Worm (Caenorhabditis elegans): Measurements from ENCODE around the gene swip-10.

DNA sequence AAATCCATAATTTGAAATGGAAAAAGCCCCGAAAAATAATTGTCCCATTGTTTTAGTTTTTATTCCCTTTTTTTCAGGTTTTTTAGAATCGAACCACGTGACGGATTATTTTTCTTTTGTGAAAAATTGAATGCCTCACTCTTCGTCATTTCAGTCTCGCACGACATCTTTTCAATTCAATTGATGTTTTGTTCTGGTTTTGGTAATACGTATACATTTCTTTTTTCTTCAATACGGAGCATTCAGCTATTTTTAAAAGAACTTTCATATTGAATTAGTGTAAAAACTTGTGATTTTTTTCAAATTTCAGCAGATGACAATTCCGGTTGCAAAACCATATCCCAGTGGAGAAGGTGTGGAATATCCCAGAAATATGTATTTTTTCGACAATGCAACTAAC lies 53.3 kb downstream of the swip-10 start, which contains the start of gene F49H12.7:
- TF ChIP-seq aly-1 (tag; optimal IDR thresholded peaks at IDR 0.05) (no peak), ama-1 (optimal IDR thresholded peaks at IDR 0.05) (no peak), flt-1 (GFP tag; IDR thresholded peaks at IDR 0.05) (no peak), ceh-13 (GFP tag; optimal IDR thresholded peaks at IDR 0.05) (no peak), scrt-1 (GFP tag; IDR thresholded peaks at IDR 0.05) (no peak), ets-7 (tag; optimal IDR thresholded peaks at IDR 0.05) (no peak), pes-1 (GFP tag; IDR thresholded peaks at IDR 0.05) (no peak), tbx-11 (GFP tag; IDR thresholded peaks at IDR 0.05) (no peak), sea-1 (GFP tag; conservative IDR thresholded peaks at IDR 0.05) (no peak), ceh-36 (tag; optimal IDR thresholded peaks at IDR 0.05) (no peak), B0310.2 (tag; optimal IDR thresholded peaks at IDR 0.05) (no peak)
